Worm (Caenorhabditis elegans) whole organism, midembryonic: Measurements from ENCODE around the gene slc-36.5.

Experiments
- T22C8.4 ChIP-seq: fragments of 200-800 bp; sonication (Bioruptor generic); IDR thresholded peaks from 2 replicates; pipeline ENCODE4 v1.3.6; 2022; ENCODE audit warnings: missing genetic modification characterization, missing compliant biosample characterization
- flt-1 ChIP-seq: fragments of 200-800 bp; sonication (Bioruptor generic); IDR thresholded peaks from 2 replicates; pipeline ENCODE4 v1.3.6; 2022; ENCODE audit warnings: missing genetic modification characterization, missing compliant biosample characterization
- klf-2 ChIP-seq: fragments of 200-800 bp; sonication (Bioruptor generic); conservative IDR thresholded peaks from 2 replicates; pipeline ENCODE4 v1.3.6; 2022; ENCODE audit warnings: missing genetic modification reagents, missing genetic modification characterization, missing compliant biosample characterization
- med-1 ChIP-seq: sonication (generic microtip); optimal IDR thresholded peaks from 2 replicates; lab custom pipeline; 2017; ENCODE audit warnings: missing genetic modification characterization, mild to moderate bottlenecking, missing compliant biosample characterization, antibody characterized with exemption, missing genetic modification reagents; ENCODE audit not compliant: insufficient read depth
- tab-1 ChIP-seq: fragments of 200-800 bp; sonication (Bioruptor generic); IDR thresholded peaks from 2 replicates; pipeline ENCODE4 v1.3.6; 2022; ENCODE audit warnings: missing genetic modification characterization, missing compliant biosample characterization
- ztf-29 ChIP-seq: fragments of 200-800 bp; sonication (Bioruptor generic); IDR thresholded peaks from 2 replicates; pipeline ENCODE4 v1.3.6; 2022; ENCODE audit warnings: missing genetic modification reagents, missing genetic modification characterization, missing compliant biosample characterization

DNA sequence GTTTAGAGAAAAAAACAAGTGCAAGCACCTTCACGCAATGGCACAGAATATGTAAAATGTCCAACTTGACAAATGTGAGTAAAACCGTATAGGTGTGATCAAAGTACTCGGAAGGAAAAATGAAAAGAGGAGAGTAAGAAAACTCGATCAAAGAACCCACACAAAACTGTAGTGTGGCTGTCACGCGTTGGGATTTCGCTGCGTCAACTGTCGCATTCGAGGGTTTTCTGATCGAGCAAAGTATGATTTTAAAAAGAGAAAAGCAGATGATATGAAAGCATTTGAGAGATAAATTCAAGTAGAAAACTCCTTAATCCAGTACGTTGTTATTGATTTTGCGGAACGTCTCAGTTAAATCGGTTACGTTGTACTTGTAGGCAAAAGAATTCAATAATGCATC is 15.0 kb upstream of the slc-36.5 start:
- TF ChIP-seq klf-2 (GFP tag; lab: Robert Waterston, UW) (no peak), tab-1 (GFP tag; lab: Robert Waterston, UW) (no peak), med-1 (GFP tag; lab: Kevin White, UChicago) (no peak), T22C8.4 (GFP tag; lab: Robert Waterston, UW) (no peak), flt-1 (GFP tag; lab: Robert Waterston, UW) (no peak), ztf-29 (GFP tag; lab: Robert Waterston, UW) (no peak)
